Fruit fly (Drosophila melanogaster): Measurements from ENCODE around the gene CG13857.

CG13857 gene

DNA sequence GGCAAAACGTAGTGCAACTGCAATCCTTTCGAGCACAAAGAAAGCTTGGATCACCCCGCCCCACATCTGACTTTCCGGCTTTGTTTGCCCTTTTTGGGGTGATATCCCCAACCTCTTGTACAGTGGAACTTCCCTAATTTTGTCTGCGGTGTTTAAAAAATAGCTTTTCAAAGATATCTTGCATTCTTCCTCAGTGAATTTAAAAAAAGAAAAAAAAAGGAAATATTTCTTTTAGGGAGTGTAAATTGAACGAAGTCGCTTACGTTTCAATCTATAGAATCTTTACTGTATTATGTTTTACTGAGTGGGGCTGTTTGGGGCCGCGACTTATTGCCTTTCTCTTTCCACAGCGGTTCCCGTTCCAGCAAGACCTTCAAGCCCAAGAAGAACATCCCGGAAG is 27.7 kb upstream of the CG13857 start (continued):
- TF ChIP-seq CG10366 (GFP tag; IDR thresholded peaks at IDR 0.05) (peak; percentile 69), CG34224 (GFP tag; IDR thresholded peaks at IDR 0.05; ENCODE audit: partially characterized antibody) (no peak), grn (GFP tag; optimal IDR thresholded peaks at IDR 0.05) (no peak), Ets97D (GFP tag; optimal IDR thresholded peaks at IDR 0.05) (no peak), CG34376 (GFP tag; optimal IDR thresholded peaks at IDR 0.05) (no peak), zen2 (GFP tag; IDR thresholded peaks at IDR 0.05; ENCODE audit: partially characterized antibody) (no peak), Antp (GFP tag; optimal IDR thresholded peaks at IDR 0.05) (peak; percentile 56), Sox100B (GFP tag; optimal IDR thresholded peaks at IDR 0.05) (no peak), CG10979 (tag; optimal IDR thresholded peaks at IDR 0.05) (peak; percentile 28), CrebB (tag; optimal IDR thresholded peaks at IDR 0.05) (no peak), ATbp (GFP tag; optimal IDR thresholded peaks at IDR 0.05) (peak; percentile 26), Sry-β (GFP tag; optimal IDR thresholded peaks at IDR 0.05) (no peak), CG10959 (GFP tag; IDR thresholded peaks at IDR 0.05) (peak; percentile 30; the same call in 1 of the 2 replicates), CG6272 (GFP tag; IDR thresholded peaks at IDR 0.05) (0 out of 2 replicates have a peak, but pooled peaks have one; percentile 48), CG16815 (GFP tag; optimal IDR thresholded peaks at IDR 0.05) (peak; percentile 40), Dbx (GFP tag; IDR thresholded peaks at IDR 0.05) (peak; percentile 70; the same call in 2 of the 3 replicates), Doc3 (GFP tag; IDR thresholded peaks at IDR 0.05; ENCODE audit: partially characterized antibody) (no peak), Chrac-16 (GFP tag; optimal IDR thresholded peaks at IDR 0.05) (peak; percentile 37), shn (GFP tag; optimal IDR thresholded peaks at IDR 0.05) (no peak), Dip2 (GFP tag; IDR thresholded peaks at IDR 0.05) (no peak), CG7745 (tag; optimal IDR thresholded peaks at IDR 0.05) (no peak), CG7372 (GFP tag; IDR thresholded peaks at IDR 0.05) (peak; percentile 72), CG4707 (GFP tag; optimal IDR thresholded peaks at IDR 0.05) (no peak), eyg (GFP tag; optimal IDR thresholded peaks at IDR 0.05) (peak; percentile 60), Usf (GFP tag; optimal IDR thresholded peaks at IDR 0.05) (no peak), CG32532 (GFP tag; IDR thresholded peaks at IDR 0.05) (peak; percentile 85), wek (GFP tag; optimal IDR thresholded peaks at IDR 0.05) (no peak), lab (GFP tag; optimal IDR thresholded peaks at IDR 0.05) (no peak), klu (GFP tag; IDR thresholded peaks at IDR 0.05) (peak; percentile 66), CG14965 (GFP tag; optimal IDR thresholded peaks at IDR 0.05; ENCODE audit: borderline replicate concordance) (no peak), Dref (GFP tag; IDR thresholded peaks at IDR 0.05) (no peak), fd3F (GFP tag; optimal IDR thresholded peaks at IDR 0.05) (peak; percentile 67), h (optimal IDR thresholded peaks at IDR 0.05) (no peak), CG14710 (tag; optimal IDR thresholded peaks at IDR 0.05) (no peak), p53 (GFP tag; optimal IDR thresholded peaks at IDR 0.05) (no peak), CG4730 (GFP tag; IDR thresholded peaks at IDR 0.05) (peak; percentile 48), CG12104 (GFP tag; optimal IDR thresholded peaks at IDR 0.05) (peak; percentile 50), CG9817 (tag; optimal IDR thresholded peaks at IDR 0.05) (peak; percentile 75), lbe (GFP tag; optimal IDR thresholded peaks at IDR 0.05) (peak; percentile 64), Six4 (GFP tag; optimal IDR thresholded peaks at IDR 0.05) (peak; percentile 4), stwl (tag; optimal IDR thresholded peaks at IDR 0.05) (no peak), CG3726 (GFP tag; IDR thresholded peaks at IDR 0.05) (0 out of 3 replicates have a peak, but pooled peaks have one; percentile 32), Myb (GFP tag; optimal IDR thresholded peaks at IDR 0.05) (no peak), Xbp1 (GFP tag; optimal IDR thresholded peaks at IDR 0.05) (peak; percentile 68), Poxn (GFP tag; IDR thresholded peaks at IDR 0.05) (0 out of 2 replicates have a peak, but pooled peaks have one; percentile 36), E2f1 (GFP tag; IDR thresholded peaks at IDR 0.05) (peak; percentile 80), dati (GFP tag; IDR thresholded peaks at IDR 0.05) (peak; percentile 39; the same call in 1 of the 2 replicates), Hr78 (GFP tag; optimal IDR thresholded peaks at IDR 0.05) (no peak), CG4404 (GFP tag; IDR thresholded peaks at IDR 0.05) (peak; percentile 21; the same call in 1 of the 2 replicates), CG13894 (tag; optimal IDR thresholded peaks at IDR 0.05) (no peak), CG10209 (GFP tag; optimal IDR thresholded peaks at IDR 0.05) (peak; percentile 33)
